Worm (Caenorhabditis elegans) whole organism, early embryonic: Measurements from ENCODE around the gene tbx-35.
"Not testable (repeated sequence)": the region's sequence is repeated elsewhere in the genome, so short reads cannot be mapped to it uniquely, and the experiment has no call there.

ENCODE experiments used
- ama-1 ChIP-seq: fragments of 150-350 bp; optimal IDR thresholded peaks from 2 replicates; lab custom pipeline; 2014
- ets-7 ChIP-seq: sonication (generic microtip); optimal IDR thresholded peaks from 2 replicates; lab custom pipeline; 2016; ENCODE audit warnings: missing genotype, missing genetic modification characterization, missing compliant biosample characterization

DNA sequence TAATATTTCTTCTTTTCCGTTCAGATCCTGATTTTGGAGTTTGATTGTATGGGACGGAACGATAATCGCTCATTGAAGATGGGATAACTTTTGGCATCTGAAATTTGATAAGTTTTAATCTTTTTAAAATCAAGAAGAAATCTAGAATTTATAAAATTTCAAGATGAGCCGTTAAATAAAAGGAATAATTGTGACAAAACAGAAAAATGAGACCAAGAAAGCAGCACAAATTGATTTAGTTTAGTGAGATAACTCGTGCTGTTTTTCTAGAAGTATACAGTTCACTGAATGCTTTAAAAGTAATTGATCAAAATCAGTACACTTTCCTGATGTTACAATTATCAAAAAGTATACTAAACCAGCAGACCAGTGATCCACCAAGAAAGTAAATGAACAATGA lies 14.9 kb upstream of the tbx-35 start, which contains the start of gene hlh-27:
- TF ChIP-seq ama-1; ets-7 (tag; lab: Kevin White, UChicago): not testable (repeated sequence)
